Fruit fly (Drosophila melanogaster) whole organism, prepupa: ENCODE data around the gene boil.

Experiments used
- Blimp-1 ChIP-seq: fragments of 200-800 bp; sonication (Bioruptor generic); optimal IDR thresholded peaks from 3 replicates; lab custom pipeline; 2017; ENCODE audit warnings: missing biosample characterization, missing genetic modification characterization, mild to moderate bottlenecking, moderate library complexity, missing genetic modification reagents
- CG10631 ChIP-seq: fragments of 200-800 bp; sonication (Bioruptor generic); optimal IDR thresholded peaks from 2 replicates; lab custom pipeline; 2016; ENCODE audit warnings: missing biosample characterization, missing genetic modification characterization
- CG10669 ChIP-seq: fragments of 200-800 bp; sonication (Bioruptor generic); optimal IDR thresholded peaks from 3 replicates; lab custom pipeline; 2018; ENCODE audit warnings: missing biosample characterization, mild to moderate bottlenecking, missing genetic modification characterization, moderate library complexity
- CG11762 ChIP-seq: fragments of 200-800 bp; sonication (Bioruptor generic); optimal IDR thresholded peaks from 3 replicates; lab custom pipeline; 2016; ENCODE audit warnings: missing biosample characterization, missing genetic modification characterization; ENCODE audit not compliant: insufficient read depth
- CG11902 ChIP-seq: fragments of 200-800 bp; sonication (Bioruptor generic); optimal IDR thresholded peaks from 3 replicates; lab custom pipeline; 2016; ENCODE audit warnings: missing biosample characterization, missing genetic modification characterization
- CG3032 ChIP-seq: fragments of 200-800 bp; optimal IDR thresholded peaks from 2 replicates; lab custom pipeline; 2019; ENCODE audit warnings: missing biosample characterization, mild to moderate bottlenecking, missing genetic modification characterization, moderate library complexity
- CG31627 ChIP-seq: fragments of 200-800 bp; sonication (Bioruptor generic); optimal IDR thresholded peaks from 3 replicates; lab custom pipeline; 2016; ENCODE audit warnings: missing biosample characterization, missing genetic modification characterization
- CG32006 ChIP-seq: fragments of 200-800 bp; sonication (Bioruptor generic); optimal IDR thresholded peaks from 3 replicates; lab custom pipeline; 2017; ENCODE audit warnings: missing biosample characterization, mild to moderate bottlenecking, missing genetic modification characterization
- CG34406 ChIP-seq: fragments of 200-800 bp; sonication (Bioruptor generic); optimal IDR thresholded peaks from 3 replicates; lab custom pipeline; 2016; ENCODE audit warnings: missing biosample characterization, missing genetic modification characterization
- CG3919 ChIP-seq: fragments of 200-800 bp; sonication (Bioruptor generic); optimal IDR thresholded peaks from 3 replicates; lab custom pipeline; 2016; ENCODE audit warnings: missing biosample characterization, missing genetic modification characterization
- CG6163 ChIP-seq: fragments of 200-800 bp; sonication (Bioruptor generic); IDR thresholded peaks from 3 replicates; pipeline ENCODE4 v1.3.6; 2022; ENCODE audit warnings: missing biosample characterization, missing genetic modification characterization
- CG6276 ChIP-seq: fragments of 200-800 bp; sonication (Bioruptor generic); optimal IDR thresholded peaks from 2 replicates; lab custom pipeline; 2017; ENCODE audit warnings: missing biosample characterization, mild to moderate bottlenecking, missing genetic modification characterization
- CG6808 ChIP-seq: fragments of 200-800 bp; sonication (Bioruptor generic); optimal IDR thresholded peaks from 3 replicates; lab custom pipeline; 2017; ENCODE audit warnings: missing biosample characterization, missing genetic modification characterization, mild to moderate bottlenecking, moderate library complexity, missing genetic modification reagents
- CG6854 ChIP-seq: fragments of 200-800 bp; sonication (Bioruptor generic); optimal IDR thresholded peaks from 2 replicates; lab custom pipeline; 2017; ENCODE audit warnings: missing biosample characterization, mild to moderate bottlenecking, missing genetic modification characterization
- CG7368 ChIP-seq: fragments of 200-800 bp; sonication (Bioruptor generic); optimal IDR thresholded peaks from 3 replicates; lab custom pipeline; 2016; ENCODE audit warnings: missing biosample characterization, missing genetic modification characterization
- CG8319 ChIP-seq: fragments of 200-800 bp; sonication (Bioruptor generic); optimal IDR thresholded peaks from 3 replicates; lab custom pipeline; 2016; ENCODE audit warnings: missing biosample characterization, missing genetic modification characterization
- CG8632 ChIP-seq: fragments of 200-800 bp; sonication (Bioruptor generic); optimal IDR thresholded peaks from 3 replicates; lab custom pipeline; 2016; ENCODE audit warnings: missing biosample characterization, missing genetic modification characterization
- CG9139 ChIP-seq: fragments of 200-800 bp; sonication (Bioruptor generic); optimal IDR thresholded peaks from 3 replicates; lab custom pipeline; 2017; ENCODE audit warnings: missing biosample characterization, mild to moderate bottlenecking, missing genetic modification characterization
- Eip93F ChIP-seq: fragments of 200-800 bp; sonication (Bioruptor generic); optimal IDR thresholded peaks from 2 replicates; lab custom pipeline; 2016; ENCODE audit warnings: missing biosample characterization, mild to moderate bottlenecking, missing genetic modification characterization
- Ets21C ChIP-seq: fragments of 200-800 bp; sonication (Bioruptor generic); optimal IDR thresholded peaks from 3 replicates; lab custom pipeline; 2016; ENCODE audit warnings: missing biosample characterization, missing genetic modification characterization
- Hr38 ChIP-seq: sonication (Bioruptor generic); optimal IDR thresholded peaks from 2 replicates; lab custom pipeline; 2016; ENCODE audit warnings: missing biosample characterization, missing genetic modification characterization
- Hr4 ChIP-seq: fragments of 200-800 bp; sonication (Bioruptor generic); optimal IDR thresholded peaks from 3 replicates; lab custom pipeline; 2016; ENCODE audit warnings: missing biosample characterization, missing genetic modification characterization
- Lpt ChIP-seq: fragments of 200-800 bp; sonication (Bioruptor generic); optimal IDR thresholded peaks from 3 replicates; lab custom pipeline; 2016; ENCODE audit warnings: missing biosample characterization, missing genetic modification characterization
- Met ChIP-seq: fragments of 200-800 bp; sonication (Bioruptor generic); optimal IDR thresholded peaks from 3 replicates; lab custom pipeline; 2016; ENCODE audit warnings: missing biosample characterization, missing genetic modification characterization
- OdsH ChIP-seq: fragments of 200-800 bp; sonication (Bioruptor generic); optimal IDR thresholded peaks from 3 replicates; lab custom pipeline; 2016; ENCODE audit warnings: missing biosample characterization, missing genetic modification characterization
- Sox102F ChIP-seq: fragments of 200-800 bp; sonication (Bioruptor generic); optimal IDR thresholded peaks from 2 replicates; lab custom pipeline; 2016; ENCODE audit warnings: missing biosample characterization, mild to moderate bottlenecking, missing genetic modification characterization
- Sox14 ChIP-seq: fragments of 200-800 bp; sonication (Bioruptor generic); optimal IDR thresholded peaks from 3 replicates; lab custom pipeline; 2016; ENCODE audit warnings: missing biosample characterization, missing genetic modification characterization
- achi ChIP-seq: fragments of 200-800 bp; sonication (Bioruptor generic); optimal IDR thresholded peaks from 3 replicates; lab custom pipeline; 2016; ENCODE audit warnings: missing biosample characterization, missing genetic modification characterization
- acj6 ChIP-seq: fragments of 200-800 bp; sonication (Bioruptor generic); optimal IDR thresholded peaks from 3 replicates; lab custom pipeline; 2016; ENCODE audit warnings: missing biosample characterization, missing genetic modification characterization
- dac ChIP-seq: fragments of 200-800 bp; sonication (Bioruptor generic); optimal IDR thresholded peaks from 2 replicates; lab custom pipeline; 2017; ENCODE audit warnings: missing biosample characterization, mild to moderate bottlenecking, missing genetic modification characterization
- dsx ChIP-seq: fragments of 200-800 bp; optimal IDR thresholded peaks from 3 replicates; lab custom pipeline; 2019; ENCODE audit warnings: missing biosample characterization, mild to moderate bottlenecking, missing genetic modification characterization, moderate library complexity; ENCODE audit not compliant: poor library complexity, severe bottlenecking
- eg ChIP-seq: fragments of 200-800 bp; sonication (Bioruptor generic); IDR thresholded peaks from 3 replicates; pipeline ENCODE4 v1.3.6; 2022; ENCODE audit warnings: missing biosample characterization, missing genetic modification characterization
- esn ChIP-seq: fragments of 200-800 bp; sonication (Bioruptor generic); optimal IDR thresholded peaks from 2 replicates; lab custom pipeline; 2016; ENCODE audit warnings: missing biosample characterization, mild to moderate bottlenecking, missing genetic modification characterization, moderate library complexity
- fd59A ChIP-seq: fragments of 200-800 bp; sonication (Bioruptor generic); optimal IDR thresholded peaks from 2 replicates; lab custom pipeline; 2017; ENCODE audit warnings: missing biosample characterization, mild to moderate bottlenecking, missing genetic modification characterization, missing genetic modification reagents
- fd85E ChIP-seq: fragments of 200-800 bp; sonication (Bioruptor generic); optimal IDR thresholded peaks from 3 replicates; lab custom pipeline; 2016; ENCODE audit warnings: missing biosample characterization, missing genetic modification characterization
- fkh ChIP-seq: fragments of 200-800 bp; sonication (Bioruptor generic); optimal IDR thresholded peaks from 3 replicates; lab custom pipeline; 2017; ENCODE audit warnings: missing biosample characterization, mild to moderate bottlenecking, missing genetic modification characterization, moderate library complexity
- lz ChIP-seq: fragments of 200-800 bp; sonication (Bioruptor generic); optimal IDR thresholded peaks from 3 replicates; lab custom pipeline; 2016; ENCODE audit warnings: missing biosample characterization, missing genetic modification characterization
- net ChIP-seq: fragments of 200-800 bp; sonication (Bioruptor generic); optimal IDR thresholded peaks from 3 replicates; lab custom pipeline; 2016; ENCODE audit warnings: missing biosample characterization, missing genetic modification characterization
- pdm3 ChIP-seq: fragments of 200-800 bp; sonication (Bioruptor generic); optimal IDR thresholded peaks from 3 replicates; lab custom pipeline; 2016; ENCODE audit warnings: missing biosample characterization, missing genetic modification characterization
- salr ChIP-seq, 2 experiments: fragments of 200-800 bp; sonication (Bioruptor generic); optimal IDR thresholded peaks; 3 replicates each; lab custom pipeline; 2016 to 2018; ENCODE audit warnings: missing biosample characterization in 2 of 2, missing genetic modification characterization in 2 of 2, mild to moderate bottlenecking in 1 of 2
- ss ChIP-seq, 2 experiments: fragments of 200-800 bp; sonication (Bioruptor generic); optimal IDR thresholded peaks; 2 replicates in 1 of 2; 3 replicates in 1 of 2; lab custom pipeline; 2017 to 2018; ENCODE audit warnings: mild to moderate bottlenecking in 2 of 2, missing biosample characterization in 2 of 2, missing genetic modification characterization in 2 of 2, moderate library complexity in 1 of 2
- svp ChIP-seq: fragments of 200-800 bp; sonication (Bioruptor generic); peaks from one replicate; lab custom pipeline; 2016; ENCODE audit warnings: missing biosample characterization, missing genetic modification characterization
- topi ChIP-seq: fragments of 200-800 bp; sonication (Bioruptor generic); optimal IDR thresholded peaks from 3 replicates; lab custom pipeline; 2016; ENCODE audit warnings: missing biosample characterization, missing genetic modification characterization
- vri ChIP-seq: fragments of 200-800 bp; sonication (Bioruptor generic); optimal IDR thresholded peaks from 3 replicates; lab custom pipeline; 2016; ENCODE audit warnings: missing biosample characterization, mild to moderate bottlenecking, missing genetic modification characterization

The boil gene

DNA sequence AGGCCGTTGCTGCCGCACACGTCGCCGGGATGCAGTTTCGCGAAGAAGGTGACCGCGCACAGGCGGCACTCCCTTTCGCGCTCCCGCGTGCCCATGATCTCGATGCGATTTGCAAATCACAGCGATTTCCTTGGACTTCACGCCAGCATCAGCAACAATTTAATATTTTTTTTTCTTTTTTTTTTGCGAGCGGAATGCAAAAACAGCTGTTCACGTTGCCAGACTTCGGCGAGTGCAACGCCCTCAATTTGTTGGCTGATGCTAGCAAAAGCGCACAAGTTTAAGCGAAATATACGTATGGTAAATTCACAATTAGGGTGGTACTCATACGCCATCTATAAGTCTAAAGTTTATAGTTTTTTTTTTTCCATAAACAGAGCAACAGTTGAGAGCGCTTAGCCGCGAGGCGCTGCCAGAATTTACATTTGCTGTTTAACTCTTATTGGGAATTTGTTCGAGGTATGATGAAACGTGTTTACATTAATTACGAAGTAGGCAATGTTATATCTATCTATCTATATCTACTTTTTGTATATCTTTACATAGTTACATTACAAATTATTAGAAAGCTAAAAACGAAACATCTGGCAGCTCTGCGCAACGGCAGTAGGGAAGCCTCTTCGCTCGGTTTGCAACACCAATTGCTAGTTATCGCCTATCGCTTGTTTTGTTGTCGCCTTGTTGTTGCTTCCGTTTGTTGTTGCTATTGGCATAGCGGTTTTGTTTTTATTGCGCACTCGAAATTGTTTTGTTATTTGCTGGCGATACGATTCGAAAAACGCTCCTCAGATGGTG, 43.0 kb downstream of the boil start, which contains the start of the genes CG4041 and Hgsnat (continued):
- TF ChIP-seq CG32006 (no peak), CG6163 (GFP tag; lab: Robert Waterston, UW) (peak; percentile 12; the same call in 2 of the 3 replicates), Blimp-1 (GFP tag; lab: Kevin White, UChicago) (no peak), acj6 (peak; percentile 37), dac (GFP tag; lab: Kevin White, UChicago) (no peak), CG8632 (GFP tag; lab: Kevin White, UChicago) (no peak), Met (peak; percentile 38), Hr38 (GFP tag; lab: Kevin White, UChicago) (no peak), CG9139 (no peak), eg (GFP tag; lab: Robert Waterston, UW) (0 out of 3 replicates have a peak, but pooled peaks have one; percentile 3), Hr4 (GFP tag; lab: Kevin White, UChicago) (peak; percentile 15), Lpt (GFP tag; lab: Kevin White, UChicago) (peak; percentile 19), net (GFP tag; lab: Kevin White, UChicago) (no peak), topi (peak; percentile 37), pdm3 (peak; percentile 48), CG31627 (GFP tag; lab: Kevin White, UChicago) (peak; percentile 34), dsx (GFP tag; lab: Kevin White, UChicago) (peak; percentile 58), CG10669 (GFP tag; lab: Kevin White, UChicago) (peak; percentile 6), CG11762 (GFP tag; lab: Kevin White, UChicago) (no peak), CG34406 (peak; percentile 21), fd85E (GFP tag; lab: Kevin White, UChicago) (no peak), vri (GFP tag; lab: Kevin White, UChicago) (peak; percentile 8)

dm6 chrX:4919040-4919881, 43.8 kb downstream of the boil start:
- TF ChIP-seq CG6808 (peak; percentile 73), Sox14 (GFP tag; lab: Kevin White, UChicago) (peak; percentile 75), esn (peak; percentile 58), OdsH (GFP tag; lab: Kevin White, UChicago) (peak; percentile 88), CG10631 (GFP tag; lab: Kevin White, UChicago) (peak; percentile 78), lz (GFP tag; lab: Kevin White, UChicago) (peak; percentile 45), CG31627 (GFP tag; lab: Kevin White, UChicago) (peak; percentile 63), fkh (GFP tag; lab: Kevin White, UChicago) (no peak), dac (GFP tag; lab: Kevin White, UChicago) (peak; percentile 81), CG9139 (peak; percentile 47), achi (peak; percentile 82), CG7368 (GFP tag; lab: Kevin White, UChicago) (peak; percentile 90), CG6276 (peak; percentile 81), fd59A (peak; percentile 72), Ets21C (GFP tag; lab: Kevin White, UChicago) (peak; percentile 32), Sox102F (GFP tag; lab: Kevin White, UChicago) (peak; percentile 51), CG10669 (GFP tag; lab: Kevin White, UChicago) (peak; percentile 80), salr (GFP tag; optimal IDR thresholded peaks at IDR 0.05; lab: Kevin White, UChicago) (peak; percentile 72 to 79), ss (GFP tag; optimal IDR thresholded peaks at IDR 0.05; lab: Kevin White, UChicago) (peak; percentile 59 to 81), Blimp-1 (GFP tag; lab: Kevin White, UChicago) (peak; percentile 77), svp (peak; percentile 91), CG8319 (peak; percentile 84), CG3032 (tag; lab: Kevin White, UChicago) (peak; percentile 67), fd85E (GFP tag; lab: Kevin White, UChicago) (peak; percentile 44), CG11762 (GFP tag; lab: Kevin White, UChicago) (peak; percentile 79), Eip93F (GFP tag; lab: Kevin White, UChicago) (no peak), Met (peak; percentile 60), Lpt (GFP tag; lab: Kevin White, UChicago) (peak; percentile 78), CG6163 (GFP tag; lab: Robert Waterston, UW) (peak; percentile 95), CG11902 (GFP tag; lab: Kevin White, UChicago) (peak; percentile 85), CG6854 (GFP tag; lab: Kevin White, UChicago) (no peak), CG3919 (GFP tag; lab: Kevin White, UChicago) (peak; percentile 89), Hr4 (GFP tag; lab: Kevin White, UChicago) (peak; percentile 89)
